Fruit fly (Drosophila melanogaster): Measurements from ENCODE around the gene Ndfip.

Ndfip gene

DNA sequence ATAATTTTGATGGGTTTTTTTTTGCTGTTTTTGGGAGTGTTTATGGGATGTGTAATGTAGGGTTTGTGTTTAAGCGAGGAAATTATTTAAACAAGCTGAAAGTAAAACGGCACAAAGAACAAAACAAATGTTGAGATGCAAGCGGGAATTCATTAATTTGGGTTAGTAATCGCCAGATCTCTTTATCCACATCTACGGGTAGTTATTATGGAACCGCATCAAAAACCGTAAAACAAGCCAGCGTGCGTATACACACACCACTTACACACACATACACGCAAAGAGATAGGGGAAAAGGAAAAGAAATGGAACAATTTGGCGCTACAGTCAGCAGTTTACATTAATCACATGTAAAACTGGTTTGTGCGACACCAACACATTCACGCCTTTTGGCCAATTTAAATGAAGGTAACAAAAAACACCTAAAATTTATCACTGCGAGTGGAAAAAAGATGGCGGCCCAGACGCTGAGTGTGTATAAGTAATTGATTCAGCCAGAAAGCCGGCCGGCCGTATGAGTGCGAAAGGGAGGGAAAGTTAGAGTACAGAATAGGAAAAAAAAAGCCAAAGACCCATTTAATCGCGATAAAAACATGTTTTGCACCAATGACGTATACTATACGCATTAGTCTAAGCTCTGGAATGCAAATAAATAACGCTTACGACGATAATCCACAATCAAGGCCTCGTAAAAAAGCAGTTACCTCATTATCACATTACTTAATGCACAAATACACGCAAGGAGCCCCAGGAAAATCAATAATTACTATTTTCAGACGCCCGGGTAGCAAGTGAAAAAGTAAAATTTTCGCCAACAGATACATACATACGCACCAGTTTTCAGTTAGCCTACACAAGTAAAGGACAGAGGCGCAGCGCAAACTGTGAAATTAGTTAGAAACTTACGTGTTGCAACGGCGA is 9.8 kb downstream of the Ndfip start (continued):
- no peak for TF ChIP-seq Sox14 (GFP tag; optimal IDR thresholded peaks at IDR 0.05)
- TF ChIP-seq cyc (GFP tag; optimal IDR thresholded peaks at IDR 0.05): no peak
- TF ChIP-seq CG10631 (GFP tag; optimal IDR thresholded peaks at IDR 0.05): no peak
- peak; percentile 44 for TF ChIP-seq fkh (GFP tag; optimal IDR thresholded peaks at IDR 0.05)
- no peak for TF ChIP-seq CG8632 (GFP tag; optimal IDR thresholded peaks at IDR 0.05)
- no peak for TF ChIP-seq esn (GFP tag; optimal IDR thresholded peaks at IDR 0.05)
- TF ChIP-seq fd59A (GFP tag; optimal IDR thresholded peaks at IDR 0.05): no peak
- TF ChIP-seq topi (GFP tag; optimal IDR thresholded peaks at IDR 0.05): no peak
- no peak for TF ChIP-seq spab (GFP tag; optimal IDR thresholded peaks at IDR 0.05)
- peak; percentile 68 for TF ChIP-seq vri (GFP tag; optimal IDR thresholded peaks at IDR 0.05)
- TF ChIP-seq dac (GFP tag; optimal IDR thresholded peaks at IDR 0.05): no peak
- no peak for TF ChIP-seq CG8319 (GFP tag; optimal IDR thresholded peaks at IDR 0.05)
- TF ChIP-seq fd85E (GFP tag; optimal IDR thresholded peaks at IDR 0.05): no peak
- TF ChIP-seq CG6276 (GFP tag; optimal IDR thresholded peaks at IDR 0.05): no peak

DNA sequence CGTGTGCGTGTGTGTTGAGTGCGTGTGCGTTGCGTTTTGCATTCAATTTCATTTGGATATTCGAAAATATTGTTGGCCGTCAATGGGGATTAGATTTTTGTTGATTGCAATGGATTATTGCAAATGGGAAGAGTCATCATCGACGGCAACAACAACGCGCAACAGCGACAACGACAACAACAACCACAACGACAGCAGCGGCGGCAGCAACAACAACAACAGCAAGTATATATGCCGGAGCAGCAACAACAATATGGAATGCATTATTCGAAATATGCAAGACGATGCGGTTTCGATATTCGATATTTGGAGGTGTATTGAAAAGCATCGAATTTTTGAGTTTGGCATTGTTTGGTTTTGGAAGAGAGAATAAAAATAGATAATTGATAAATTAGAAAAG is 12.1 kb downstream of the Ndfip start:
- no peak for TF ChIP-seq acj6 (GFP tag; optimal IDR thresholded peaks at IDR 0.05)

DNA sequence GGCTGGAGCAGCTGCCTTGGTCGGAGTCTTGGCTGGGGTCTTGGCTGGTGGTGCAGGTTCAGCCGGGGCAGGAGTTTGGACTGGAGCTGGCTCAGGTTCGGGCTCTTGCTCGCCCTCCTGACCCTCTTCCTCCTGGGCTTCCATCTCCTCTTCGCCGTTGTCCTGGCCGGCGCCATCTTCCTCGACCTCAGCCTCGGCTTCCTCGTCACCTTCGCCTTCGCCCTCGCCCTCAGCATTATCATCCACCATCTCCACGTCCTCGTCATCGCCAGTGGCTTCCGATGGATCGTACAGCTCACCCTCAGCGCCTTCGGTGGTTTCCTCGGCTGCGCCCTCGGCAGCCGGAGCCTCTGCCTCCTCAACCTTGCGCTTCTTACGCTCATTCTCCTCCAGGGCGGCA is 15.4 kb downstream of the Ndfip start:
- no peak for TF ChIP-seq CG6163 (GFP tag; IDR thresholded peaks at IDR 0.05)
- TF ChIP-seq Sox15 (GFP tag; optimal IDR thresholded peaks at IDR 0.05): no peak
- TF ChIP-seq fd59A (GFP tag; optimal IDR thresholded peaks at IDR 0.05): no peak
- TF ChIP-seq CG3032 (tag; optimal IDR thresholded peaks at IDR 0.05): no peak
- TF ChIP-seq CG1621 (tag; optimal IDR thresholded peaks at IDR 0.05): no peak
- no peak for TF ChIP-seq Sox102F (GFP tag; optimal IDR thresholded peaks at IDR 0.05)
- TF ChIP-seq CG10669 (GFP tag; optimal IDR thresholded peaks at IDR 0.05): no peak
- TF ChIP-seq CG32006 (GFP tag; optimal IDR thresholded peaks at IDR 0.05): no peak
- TF ChIP-seq Eip75B (GFP tag; optimal IDR thresholded peaks at IDR 0.05): no peak
- no peak for TF ChIP-seq Eip78C (GFP tag)
- no peak for TF ChIP-seq CG8319 (GFP tag; optimal IDR thresholded peaks at IDR 0.05)
- TF ChIP-seq achi (GFP tag; optimal IDR thresholded peaks at IDR 0.05): no peak
- no peak for TF ChIP-seq Hr39 (GFP tag; optimal IDR thresholded peaks at IDR 0.05)
- no peak for TF ChIP-seq topi (GFP tag; optimal IDR thresholded peaks at IDR 0.05)
- TF ChIP-seq CG6854 (GFP tag; optimal IDR thresholded peaks at IDR 0.05): no peak
- no peak for TF ChIP-seq Eip93F (GFP tag; optimal IDR thresholded peaks at IDR 0.05)
- no peak for TF ChIP-seq eg (GFP tag; IDR thresholded peaks at IDR 0.05)
- TF ChIP-seq pdm3 (GFP tag; optimal IDR thresholded peaks at IDR 0.05): no peak
- TF ChIP-seq CG31627 (GFP tag; optimal IDR thresholded peaks at IDR 0.05): no peak

DNA sequence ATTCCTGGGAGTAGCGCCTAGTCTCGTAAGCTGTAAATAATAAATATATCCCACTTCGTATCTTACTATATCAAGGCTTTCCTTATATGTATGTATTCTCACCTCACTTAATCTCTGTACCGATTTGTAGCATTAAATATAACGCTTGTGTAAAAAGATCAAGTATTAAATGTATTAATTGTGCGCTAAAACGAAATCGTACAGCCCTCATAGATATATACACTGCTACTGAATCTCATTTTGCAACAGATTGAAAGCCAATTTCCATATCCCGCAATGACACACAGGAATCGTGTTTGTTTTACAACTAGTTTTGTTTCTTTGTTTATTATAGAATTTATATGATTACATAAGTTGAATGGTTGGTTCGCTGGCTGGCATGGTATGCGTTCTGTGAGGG is 16.3 kb downstream of the Ndfip start:
- TF ChIP-seq Lpt (GFP tag; optimal IDR thresholded peaks at IDR 0.05) (no peak), acj6 (GFP tag; optimal IDR thresholded peaks at IDR 0.05) (no peak), net (GFP tag; optimal IDR thresholded peaks at IDR 0.05) (no peak), Eip75B (GFP tag; optimal IDR thresholded peaks at IDR 0.05) (no peak), achi (GFP tag; optimal IDR thresholded peaks at IDR 0.05) (no peak), fd59A (GFP tag; optimal IDR thresholded peaks at IDR 0.05) (no peak), Eip78C (GFP tag) (no peak), CG8319 (GFP tag; optimal IDR thresholded peaks at IDR 0.05) (no peak), CG6276 (GFP tag; optimal IDR thresholded peaks at IDR 0.05) (no peak), Met (GFP tag; optimal IDR thresholded peaks at IDR 0.05) (no peak), topi (GFP tag; optimal IDR thresholded peaks at IDR 0.05) (no peak)
